Fruit fly (Drosophila melanogaster) whole organism, wandering third instar larva: ENCODE results near the gene Sap130.

ENCODE experiments used
- CrebA ChIP-seq: fragments of 200-800 bp; sonication (Bioruptor generic); optimal IDR thresholded peaks from 2 replicates; lab custom pipeline; 2016; ENCODE audit warnings: missing biosample characterization, mild to moderate bottlenecking, missing genetic modification characterization, borderline replicate concordance
- Dfd ChIP-seq: fragments of >200 bp; optimal IDR thresholded peaks from 2 replicates; lab custom pipeline; 2017; ENCODE audit warnings: missing biosample characterization, missing genetic modification characterization
- Dif ChIP-seq: fragments of 200-275, 200-300 bp; sonication (Bioruptor generic); optimal IDR thresholded peaks from 2 replicates; lab custom pipeline; 2018; ENCODE audit warnings: missing biosample characterization, missing genetic modification characterization; ENCODE audit not compliant: partially characterized antibody
- HLH106 ChIP-seq: fragments of 200-800 bp; optimal IDR thresholded peaks from 3 replicates; lab custom pipeline; 2019; ENCODE audit warnings: missing biosample characterization, mild to moderate bottlenecking, missing genetic modification characterization, moderate library complexity
- Hnf4 ChIP-seq: fragments of 200-800 bp; sonication (Bioruptor generic); optimal IDR thresholded peaks from 2 replicates; lab custom pipeline; 2016; ENCODE audit warnings: missing biosample characterization, mild to moderate bottlenecking, missing genetic modification characterization
- Hr78 ChIP-seq: fragments of >200 bp; optimal IDR thresholded peaks from 2 replicates; lab custom pipeline; 2017; ENCODE audit warnings: missing biosample characterization, missing genetic modification characterization
- Hr83 ChIP-seq: fragments of 200-300 bp; sonication (Bioruptor generic); optimal IDR thresholded peaks from 2 replicates; lab custom pipeline; 2016; ENCODE audit warnings: missing biosample characterization, mild to moderate bottlenecking, missing genetic modification characterization, moderate library complexity; ENCODE audit not compliant: poor library complexity, severe bottlenecking
- Jra ChIP-seq: sonication (Bioruptor generic); optimal IDR thresholded peaks from 2 replicates; lab custom pipeline; 2016; ENCODE audit warnings: missing biosample characterization, missing genetic modification characterization
- Myc ChIP-seq: fragments of >200 bp; optimal IDR thresholded peaks from 2 replicates; lab custom pipeline; 2017
- N ChIP-seq: fragments of >200 bp; optimal IDR thresholded peaks from 2 replicates; lab custom pipeline; 2018; ENCODE audit warnings: missing biosample characterization, missing external identifiers, missing genetic modification characterization
- OdsH ChIP-seq: fragments of 200-800 bp; sonication (Bioruptor generic); optimal IDR thresholded peaks from 2 replicates; lab custom pipeline; 2016; ENCODE audit warnings: missing biosample characterization, mild to moderate bottlenecking, missing genetic modification characterization
- Sp1 ChIP-seq: fragments of 200-800 bp; sonication (Bioruptor generic); optimal IDR thresholded peaks from 3 replicates; lab custom pipeline; 2019; ENCODE audit warnings: missing biosample characterization, mild to moderate bottlenecking, missing genetic modification characterization, moderate library complexity
- Vsx2 ChIP-seq: fragments of 200-300, 225-300 bp; sonication (Bioruptor generic); optimal IDR thresholded peaks from 2 replicates; lab custom pipeline; 2018; ENCODE audit warnings: missing biosample characterization, missing genetic modification characterization; ENCODE audit not compliant: partially characterized antibody
- br ChIP-seq: fragments of 200-800 bp; sonication (Bioruptor generic); optimal IDR thresholded peaks from 2 replicates; lab custom pipeline; 2016; ENCODE audit warnings: missing biosample characterization, missing genetic modification characterization
- brk ChIP-seq: fragments of 200-800 bp; sonication (Bioruptor generic); optimal IDR thresholded peaks from 2 replicates; lab custom pipeline; 2016; ENCODE audit warnings: missing biosample characterization, mild to moderate bottlenecking, missing genetic modification characterization
- dl ChIP-seq, 2 experiments: fragments of 175-275, 200-275 bp in 1 of 2; fragments of 200-275 bp in 1 of 2; sonication (Bioruptor generic); optimal IDR thresholded peaks; lab custom pipeline; 2018; ENCODE audit warnings: mild to moderate bottlenecking in 2 of 2, missing biosample characterization in 2 of 2, missing genetic modification characterization in 2 of 2, moderate library complexity in 2 of 2; ENCODE audit not compliant: partially characterized antibody in 2 of 2, insufficient read depth in 1 of 2
- ey ChIP-seq: fragments of 200-800 bp; sonication (Bioruptor generic); optimal IDR thresholded peaks from 2 replicates; lab custom pipeline; 2016; ENCODE audit warnings: missing biosample characterization, missing genetic modification characterization
- foxo ChIP-seq, 2 experiments: fragments of 200-800 bp; sonication (Bioruptor generic); optimal IDR thresholded peaks; 2 replicates in 1 of 2; 3 replicates in 1 of 2; lab custom pipeline; 2016 to 2017; ENCODE audit warnings: missing biosample characterization in 2 of 2, missing genetic modification characterization in 2 of 2
- fru ChIP-seq: fragments of 200-800 bp; sonication (Bioruptor generic); optimal IDR thresholded peaks from 3 replicates; lab custom pipeline; 2016; ENCODE audit warnings: missing biosample characterization, mild to moderate bottlenecking, missing genetic modification characterization
- h ChIP-seq: fragments of 200-800 bp; sonication (Bioruptor generic); optimal IDR thresholded peaks from 3 replicates; lab custom pipeline; 2016; ENCODE audit warnings: missing biosample characterization, mild to moderate bottlenecking, missing genetic modification characterization
- pan ChIP-seq: fragments of >200 bp; optimal IDR thresholded peaks from 2 replicates; lab custom pipeline; 2017
- psq ChIP-seq: fragments of 200-800 bp; sonication (Bioruptor generic); optimal IDR thresholded peaks from 3 replicates; lab custom pipeline; 2017; ENCODE audit warnings: missing biosample characterization, mild to moderate bottlenecking, missing genetic modification characterization, moderate library complexity
- rgr ChIP-seq: fragments of 200-800 bp; sonication (Bioruptor generic); optimal IDR thresholded peaks from 3 replicates; lab custom pipeline; 2016; ENCODE audit warnings: missing biosample characterization, mild to moderate bottlenecking, missing genetic modification characterization
- sv ChIP-seq: fragments of 200-800 bp; sonication (Bioruptor generic); optimal IDR thresholded peaks from 3 replicates; lab custom pipeline; 2016; ENCODE audit warnings: missing biosample characterization, missing genetic modification characterization
- tai ChIP-seq: sonication (Bioruptor generic); optimal IDR thresholded peaks from 2 replicates; lab custom pipeline; 2016; ENCODE audit warnings: missing biosample characterization, missing genetic modification characterization
- usp ChIP-seq: fragments of >200 bp; optimal IDR thresholded peaks from 2 replicates; lab custom pipeline; 2017; ENCODE audit warnings: missing biosample characterization, missing genetic modification characterization

Gene Sap130

dm6 chr3L:12828532-12828931 lies 22.8 kb downstream of the Sap130 start:
- no peak for TF ChIP-seq usp (GFP tag; lab: Kevin White, UChicago)

DNA sequence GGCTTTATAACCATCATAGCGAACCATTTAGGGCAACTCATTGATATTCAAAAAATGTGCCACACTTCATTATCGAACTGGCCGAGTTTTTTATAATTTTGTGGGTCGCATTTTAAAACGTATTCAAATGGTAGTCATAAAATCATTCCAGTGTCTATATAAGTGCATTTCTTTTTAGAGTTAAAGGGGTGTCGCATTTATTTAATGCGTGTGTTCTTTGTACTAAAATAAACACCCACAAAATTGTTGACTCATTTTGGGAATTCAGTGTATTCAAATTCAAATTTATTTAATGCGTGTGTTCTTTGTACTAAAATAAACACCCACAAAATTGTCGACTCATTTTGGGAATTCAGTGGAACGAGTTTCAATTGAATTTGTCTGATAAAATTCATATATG lies 24.7 kb downstream of the Sap130 start:
- TF ChIP-seq Dfd (GFP tag; lab: Kevin White, UChicago) (no peak), pan (lab: Kevin White, UChicago) (no peak), OdsH (GFP tag; lab: Kevin White, UChicago) (no peak)

dm6 chr3L:12831290-12831952 lies 25.7 kb downstream of the Sap130 start:
- TF ChIP-seq rgr (GFP tag; lab: Kevin White, UChicago) (peak; percentile 76), fru (GFP tag; lab: Kevin White, UChicago) (peak; percentile 74), Sp1 (GFP tag; lab: Kevin White, UChicago) (peak; percentile 47), Dif (GFP tag; lab: Kevin White, UChicago) (no peak), HLH106 (tag; lab: Kevin White, UChicago) (peak; percentile 33), brk (GFP tag; lab: Kevin White, UChicago) (peak; percentile 53), tai (GFP tag; lab: Kevin White, UChicago) (peak; percentile 62), Hr83 (GFP tag; lab: Kevin White, UChicago) (no peak), br (peak; percentile 70), OdsH (GFP tag; lab: Kevin White, UChicago) (peak; percentile 71), Hnf4 (GFP tag; lab: Kevin White, UChicago) (peak; percentile 50), foxo (GFP tag; optimal IDR thresholded peaks at IDR 0.05; lab: Kevin White, UChicago) (peak in 1 of 2 experiments; percentile 69), h (GFP tag; lab: Kevin White, UChicago) (peak; percentile 81), sv (peak; percentile 28), ey (GFP tag; lab: Kevin White, UChicago) (peak; percentile 70), dl (GFP tag; optimal IDR thresholded peaks at IDR 0.05; lab: Kevin White, UChicago; ENCODE audit: insufficient read depth in 1 of 2, partially characterized antibody in 2 of 2) (no peak), psq (GFP tag; lab: Kevin White, UChicago) (peak; percentile 41), N (GFP tag; lab: Kevin White, UChicago) (no peak)

DNA sequence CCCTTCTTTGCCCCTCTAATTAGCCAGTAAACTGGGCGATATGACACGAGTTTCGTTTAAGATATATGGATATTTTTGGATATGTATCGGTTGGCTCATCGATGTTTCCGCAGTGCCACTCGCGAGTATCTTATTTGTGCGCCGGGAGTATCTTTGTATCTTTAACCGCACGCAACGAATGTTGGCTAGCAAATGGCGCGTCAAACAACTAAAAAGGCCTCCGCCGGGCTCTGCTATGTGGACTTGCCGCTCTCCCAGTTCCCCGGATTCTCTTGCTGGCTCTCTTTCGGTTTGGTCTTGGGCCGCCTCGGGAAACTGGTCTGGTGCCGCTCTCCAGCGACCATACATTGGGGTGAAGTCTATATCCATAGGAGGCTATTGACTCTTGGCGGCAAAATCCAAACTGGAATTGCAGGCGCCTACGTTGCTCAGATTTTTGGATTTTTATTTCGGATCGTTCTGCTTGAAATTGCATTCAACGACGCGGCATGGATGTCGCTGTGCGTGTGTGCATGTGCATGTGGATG lies 26.7 kb downstream of the Sap130 start:
- peak; percentile 59 for TF ChIP-seq Vsx2 (GFP tag; lab: Kevin White, UChicago)
- TF ChIP-seq Hnf4 (GFP tag; lab: Kevin White, UChicago): no peak
- TF ChIP-seq Hr83 (GFP tag; lab: Kevin White, UChicago): peak; percentile 5
- TF ChIP-seq CrebA (GFP tag; lab: Kevin White, UChicago): peak; percentile 10
- peak; percentile 90 for TF ChIP-seq Dif (GFP tag; lab: Kevin White, UChicago)
- TF ChIP-seq OdsH (GFP tag; lab: Kevin White, UChicago): peak; percentile 21
- TF ChIP-seq h (GFP tag; lab: Kevin White, UChicago): peak; percentile 5
- TF ChIP-seq Sp1 (GFP tag; lab: Kevin White, UChicago): peak; percentile 22
- no peak for TF ChIP-seq brk (GFP tag; lab: Kevin White, UChicago)
- TF ChIP-seq dl (GFP tag; optimal IDR thresholded peaks at IDR 0.05; lab: Kevin White, UChicago; ENCODE audit: insufficient read depth in 1 of 2, partially characterized antibody in 2 of 2): peak; percentile 71 to 84

- TF ChIP-seq Myc (no peak), psq (GFP tag; lab: Kevin White, UChicago) (no peak), Hr78 (GFP tag; lab: Kevin White, UChicago) (no peak), Jra (GFP tag; lab: Kevin White, UChicago) (no peak), brk (GFP tag; lab: Kevin White, UChicago) (no peak)
- TF ChIP-seq, all 38 proteins: peak for 0
These were observed 27.7 kb downstream of the Sap130 start for dm6 chr3L:12833354-12833753.
